Fruit fly (Drosophila melanogaster): ENCODE data around the gene CG12729.
A peak's percentile ranks its signal among the peaks of the same experiment; 100 is the strongest.

CG12729 gene

dm6 chrX:5884887-5885286 lies 39.8 kb downstream of the CG12729 start (continued):
- peak; percentile 94 for TF ChIP-seq exex (tag; optimal IDR thresholded peaks at IDR 0.05)
- peak; percentile 92 for TF ChIP-seq CG34376 (GFP tag; optimal IDR thresholded peaks at IDR 0.05)
- TF ChIP-seq nmo (GFP tag; optimal IDR thresholded peaks at IDR 0.05) = no peak
- TF ChIP-seq CG15601 (tag; optimal IDR thresholded peaks at IDR 0.05) = peak; percentile 30
- TF ChIP-seq run (tag; optimal IDR thresholded peaks at IDR 0.05) = peak; percentile 32
- TF ChIP-seq CG7839 (tag; optimal IDR thresholded peaks at IDR 0.05) = no peak
- TF ChIP-seq CG7372 (GFP tag; IDR thresholded peaks at IDR 0.05) = no peak
- TF ChIP-seq Poxn (GFP tag; IDR thresholded peaks at IDR 0.05) = no peak
- no peak for TF ChIP-seq CG13424 (tag; optimal IDR thresholded peaks at IDR 0.05)
- TF ChIP-seq Dip3 (GFP tag; optimal IDR thresholded peaks at IDR 0.05) = no peak

dm6 chrX:5885521-5885920 lies 40.4 kb downstream of the CG12729 start:
- TF ChIP-seq cg (GFP tag; optimal IDR thresholded peaks at IDR 0.05) = peak; percentile 23
- no peak for TF ChIP-seq Poxn (GFP tag; IDR thresholded peaks at IDR 0.05)
- no peak for TF ChIP-seq emc (GFP tag; optimal IDR thresholded peaks at IDR 0.05)
- no peak for TF ChIP-seq Dref (GFP tag; IDR thresholded peaks at IDR 0.05)
- peak; percentile 33 for TF ChIP-seq zen (tag; optimal IDR thresholded peaks at IDR 0.05)
- peak; percentile 31 to 63 for TF ChIP-seq Trl (optimal IDR thresholded peaks at IDR 0.05)
- no peak for TF ChIP-seq Trl (GFP tag; optimal IDR thresholded peaks at IDR 0.05)
- peak; percentile 66 for TF ChIP-seq ewg (GFP tag; optimal IDR thresholded peaks at IDR 0.05)
- peak; percentile 46; the same call in 1 of the 2 replicates for TF ChIP-seq seq (GFP tag; IDR thresholded peaks at IDR 0.05)
- TF ChIP-seq abd-A (tag; optimal IDR thresholded peaks at IDR 0.05) = peak; percentile 3
- TF ChIP-seq vvl (GFP tag; IDR thresholded peaks at IDR 0.05) = no peak
- peak; percentile 72 for TF ChIP-seq pros (GFP tag; optimal IDR thresholded peaks at IDR 0.05)
- TF ChIP-seq CG9932 (GFP tag; IDR thresholded peaks at IDR 0.05) = no peak
- no peak for TF ChIP-seq Hsf (GFP tag; optimal IDR thresholded peaks at IDR 0.05)

- TF ChIP-seq Fer1 (GFP tag; optimal IDR thresholded peaks at IDR 0.05) (no peak), vnd (GFP tag; IDR thresholded peaks at IDR 0.05; ENCODE audit: partially characterized antibody) (no peak), hth (optimal IDR thresholded peaks at IDR 0.05) (no peak), lmd (GFP tag; IDR thresholded peaks at IDR 0.05) (no peak), trem (tag; optimal IDR thresholded peaks at IDR 0.05) (no peak), bowl (GFP tag; IDR thresholded peaks at IDR 0.05) (no peak), bcd (GFP tag; optimal IDR thresholded peaks at IDR 0.05) (no peak), Nf-YC (tag; optimal IDR thresholded peaks at IDR 0.05) (no peak), Nf-YB (GFP tag; optimal IDR thresholded peaks at IDR 0.05) (no peak), Ssrp (tag; optimal IDR thresholded peaks at IDR 0.05) (no peak), Neu2 (GFP tag; optimal IDR thresholded peaks at IDR 0.05; ENCODE audit: borderline replicate concordance) (no peak), stwl (tag; optimal IDR thresholded peaks at IDR 0.05) (no peak), Lhr (GFP tag; optimal IDR thresholded peaks at IDR 0.05) (no peak), ab (GFP tag; optimal IDR thresholded peaks at IDR 0.05) (no peak), CG16815 (GFP tag; optimal IDR thresholded peaks at IDR 0.05) (no peak), CG8359 (GFP tag; optimal IDR thresholded peaks at IDR 0.05; ENCODE audit: borderline replicate concordance) (no peak), bsh (GFP tag; optimal IDR thresholded peaks at IDR 0.05) (peak in 1 of 2 experiments; percentile 4), crc (GFP tag; optimal IDR thresholded peaks at IDR 0.05) (no peak), dati (GFP tag; IDR thresholded peaks at IDR 0.05) (no peak), CG9817 (tag; optimal IDR thresholded peaks at IDR 0.05) (no peak), Hmr (GFP tag; optimal IDR thresholded peaks at IDR 0.05) (no peak), prd (optimal IDR thresholded peaks at IDR 0.05) (no peak), prd (GFP tag; IDR thresholded peaks at IDR 0.05) (no peak), grau (tag; optimal IDR thresholded peaks at IDR 0.05) (peak; percentile 5), da (GFP tag; optimal IDR thresholded peaks at IDR 0.05) (no peak), sens (GFP tag) (peak; percentile 26), HHEX (GFP tag; optimal IDR thresholded peaks at IDR 0.05) (no peak), CG11093 (GFP tag; IDR thresholded peaks at IDR 0.05) (no peak)
Measured at dm6 chrX:5885973-5886372, 40.9 kb downstream of the CG12729 start.
